Fruit fly (Drosophila melanogaster) whole organism, embryonic: ENCODE measurements around the gene SP555.

Experiments
- C15 ChIP-seq: fragments of 200-800 bp; sonication (Bioruptor generic); IDR thresholded peaks from 3 replicates; pipeline ENCODE4 v1.3.6; 2022; ENCODE audit warnings: missing biosample characterization, missing genetic modification characterization
- CG10366 ChIP-seq: fragments of 200-800 bp; sonication (Bioruptor generic); IDR thresholded peaks from 2 replicates; pipeline ENCODE4 v1.3.6; 2022; ENCODE audit warnings: missing biosample characterization, missing genetic modification characterization
- CG10543 ChIP-seq: fragments of 200-800 bp; sonication (Bioruptor generic); optimal IDR thresholded peaks from 3 replicates; lab custom pipeline; 2017; ENCODE audit warnings: missing biosample characterization, mild to moderate bottlenecking, missing genetic modification characterization, moderate library complexity
- CG11696 ChIP-seq: fragments of 200-800 bp; sonication (Bioruptor generic); IDR thresholded peaks from 2 replicates; pipeline ENCODE4 v1.3.6; 2022; ENCODE audit warnings: missing biosample characterization, missing genetic modification characterization
- CG12104 ChIP-seq: fragments of 200-800 bp; sonication (Bioruptor generic); optimal IDR thresholded peaks from 3 replicates; lab custom pipeline; 2016; ENCODE audit warnings: missing biosample characterization, missing genetic modification characterization
- CG14014 ChIP-seq: fragments of 200-800 bp; sonication (Bioruptor generic); IDR thresholded peaks from 2 replicates; pipeline ENCODE4 v1.3.6; 2022; ENCODE audit warnings: missing biosample characterization, missing genetic modification characterization
- CG1602 ChIP-seq: fragments of 200-800 bp; sonication (Bioruptor generic); optimal IDR thresholded peaks from 3 replicates; lab custom pipeline; 2016; ENCODE audit warnings: missing biosample characterization, missing genetic modification characterization
- CG17568 ChIP-seq: fragments of 200-800 bp; sonication (Bioruptor generic); optimal IDR thresholded peaks from 2 replicates; lab custom pipeline; 2018; ENCODE audit warnings: missing biosample characterization, mild to moderate bottlenecking, missing genetic modification characterization, moderate library complexity
- CG17612 ChIP-seq: fragments of 200-800 bp; sonication (Bioruptor generic); IDR thresholded peaks from 2 replicates; pipeline ENCODE4 v1.3.6; 2022; ENCODE audit warnings: missing biosample characterization, missing genetic modification characterization
- CG18011 ChIP-seq: fragments of 200-800 bp; sonication (Bioruptor generic); optimal IDR thresholded peaks from 2 replicates; lab custom pipeline; 2017; ENCODE audit warnings: missing biosample characterization, missing genetic modification characterization, mild to moderate bottlenecking, moderate library complexity, missing genotype
- CG18476 ChIP-seq: fragments of 200-800 bp; sonication (Bioruptor generic); optimal IDR thresholded peaks from 2 replicates; lab custom pipeline; 2016; ENCODE audit warnings: missing biosample characterization, mild to moderate bottlenecking, missing genetic modification characterization
- CG18619 ChIP-seq: fragments of 200-800 bp; sonication (Bioruptor generic); optimal IDR thresholded peaks from 3 replicates; lab custom pipeline; 2017; ENCODE audit warnings: missing biosample characterization, mild to moderate bottlenecking, missing genetic modification characterization
- CG2116 ChIP-seq: fragments of 200-800 bp; sonication (Bioruptor generic); optimal IDR thresholded peaks from 3 replicates; lab custom pipeline; 2018; ENCODE audit warnings: missing biosample characterization, mild to moderate bottlenecking, missing genetic modification characterization
- CG30020 ChIP-seq: fragments of 200-800 bp; optimal IDR thresholded peaks from 2 replicates; lab custom pipeline; 2019; ENCODE audit warnings: missing biosample characterization, mild to moderate bottlenecking, missing genetic modification characterization, moderate library complexity
- CG32532 ChIP-seq: fragments of 200-800 bp; sonication (Bioruptor generic); IDR thresholded peaks from 2 replicates; pipeline ENCODE4 v1.3.6; 2022; ENCODE audit warnings: missing biosample characterization, missing genetic modification characterization
- CG5245 ChIP-seq: fragments of 200-800 bp; sonication (Bioruptor generic); optimal IDR thresholded peaks from 3 replicates; lab custom pipeline; 2016; ENCODE audit warnings: missing biosample characterization, missing genetic modification characterization
- CG6683 ChIP-seq: fragments of 200-800 bp; sonication (Bioruptor generic); optimal IDR thresholded peaks from 2 replicates; lab custom pipeline; 2017; ENCODE audit warnings: missing biosample characterization, mild to moderate bottlenecking, missing genetic modification characterization, missing genetic modification reagents
- CG8388 ChIP-seq: fragments of 200-800 bp; sonication (Bioruptor generic); optimal IDR thresholded peaks from 2 replicates; lab custom pipeline; 2019; ENCODE audit warnings: missing biosample characterization, mild to moderate bottlenecking, missing genetic modification characterization, moderate library complexity
- CG9215 ChIP-seq: fragments of 200-800 bp; sonication (Bioruptor generic); IDR thresholded peaks from 2 replicates; pipeline ENCODE4 v1.3.6; 2022; ENCODE audit warnings: missing biosample characterization, missing genetic modification characterization
- CG9817 ChIP-seq: fragments of 200-800 bp; sonication (Bioruptor generic); optimal IDR thresholded peaks from 2 replicates; lab custom pipeline; 2018; ENCODE audit warnings: missing biosample characterization, mild to moderate bottlenecking, missing genetic modification characterization, moderate library complexity
- CHES-1-like ChIP-seq: fragments of 200-800 bp; sonication (Bioruptor generic); optimal IDR thresholded peaks from 2 replicates; lab custom pipeline; 2016; ENCODE audit warnings: missing biosample characterization, missing genetic modification characterization
- CoRest ChIP-seq: fragments of 200-800 bp; sonication (Bioruptor generic); optimal IDR thresholded peaks from 3 replicates; lab custom pipeline; 2018; ENCODE audit warnings: missing biosample characterization, mild to moderate bottlenecking, missing genetic modification characterization, moderate library complexity
- Deaf1 ChIP-seq: fragments of 200-800 bp; optimal IDR thresholded peaks from 3 replicates; lab custom pipeline; 2019; ENCODE audit warnings: missing biosample characterization, mild to moderate bottlenecking, missing genetic modification characterization, moderate library complexity
- Dll ChIP-seq: fragments of 200-800 bp; sonication (Bioruptor generic); IDR thresholded peaks from 4 replicates; pipeline ENCODE4 v1.3.6; 2022; ENCODE audit warnings: missing biosample characterization, missing genetic modification characterization; ENCODE audit not compliant: partially characterized antibody
- Eip74EF ChIP-seq, 2 experiments: fragments of 200-800 bp in 1 of 2; fragments of >200 bp in 1 of 2; sonication (Bioruptor generic) in 1 of 2; optimal IDR thresholded peaks; 2 replicates each; lab custom pipeline; 2017 to 2019; ENCODE audit warnings: missing biosample characterization in 2 of 2, missing genetic modification characterization in 2 of 2, mild to moderate bottlenecking in 1 of 2, moderate library complexity in 1 of 2
- Ets97D ChIP-seq: fragments of 200-800 bp; sonication (Bioruptor generic); optimal IDR thresholded peaks from 3 replicates; lab custom pipeline; 2016; ENCODE audit warnings: missing biosample characterization, missing genetic modification characterization
- GATAe ChIP-seq: fragments of 200-800 bp; sonication (Bioruptor generic); conservative IDR thresholded peaks from 2 replicates; pipeline ENCODE4 v1.3.6; 2022; ENCODE audit warnings: missing biosample characterization, missing genetic modification characterization
- Hmx ChIP-seq: fragments of 200-800 bp; sonication (Bioruptor generic); optimal IDR thresholded peaks from 2 replicates; lab custom pipeline; 2016; ENCODE audit warnings: missing biosample characterization, missing genetic modification characterization
- NFAT ChIP-seq: fragments of 200-800 bp; sonication (Bioruptor generic); IDR thresholded peaks from 2 replicates; pipeline ENCODE4 v1.3.6; 2022; ENCODE audit warnings: missing biosample characterization, missing genetic modification characterization
- Nf-YC ChIP-seq: fragments of 200-800 bp; optimal IDR thresholded peaks from 3 replicates; lab custom pipeline; 2019; ENCODE audit warnings: missing biosample characterization, mild to moderate bottlenecking, missing genetic modification characterization, moderate library complexity
- Poxn ChIP-seq: fragments of 200-800 bp; sonication (Bioruptor generic); IDR thresholded peaks from 2 replicates; pipeline ENCODE4 v1.3.6; 2022; ENCODE audit warnings: missing biosample characterization, missing genetic modification characterization
- Ssrp ChIP-seq: fragments of 200-800 bp; sonication (Bioruptor generic); optimal IDR thresholded peaks from 2 replicates; lab custom pipeline; 2018; ENCODE audit warnings: missing biosample characterization, mild to moderate bottlenecking, missing genetic modification characterization, moderate library complexity
- Taf1 ChIP-seq: fragments of 200-800 bp; sonication (Bioruptor generic); IDR thresholded peaks from 2 replicates; pipeline ENCODE4 v1.3.6; 2022; ENCODE audit warnings: missing biosample characterization, missing genetic modification characterization
- ac ChIP-seq: fragments of 200-800 bp; sonication (Bioruptor generic); optimal IDR thresholded peaks from 3 replicates; lab custom pipeline; 2017; ENCODE audit warnings: missing biosample characterization, mild to moderate bottlenecking, missing genetic modification characterization
- al ChIP-seq: fragments of 200-800 bp; sonication (Bioruptor generic); IDR thresholded peaks from 2 replicates; pipeline ENCODE4 v1.3.6; 2022; ENCODE audit warnings: missing biosample characterization, missing genetic modification characterization
- ap ChIP-seq: fragments of 200-800 bp; sonication (Bioruptor generic); IDR thresholded peaks from 2 replicates; pipeline ENCODE4 v1.3.6; 2022; ENCODE audit warnings: missing biosample characterization, missing genetic modification characterization
- ase ChIP-seq: fragments of 200-800 bp; sonication (Bioruptor generic); IDR thresholded peaks from 3 replicates; pipeline ENCODE4 v1.3.6; 2022; ENCODE audit warnings: missing biosample characterization, missing genetic modification characterization
- bcd ChIP-seq: fragments of 200-800 bp; sonication (Bioruptor generic); optimal IDR thresholded peaks from 2 replicates; lab custom pipeline; 2017; ENCODE audit warnings: missing biosample characterization, mild to moderate bottlenecking, missing genetic modification characterization
- cg ChIP-seq: fragments of 200-800 bp; sonication (Bioruptor generic); optimal IDR thresholded peaks from 3 replicates; lab custom pipeline; 2019; ENCODE audit warnings: missing biosample characterization, mild to moderate bottlenecking, missing genetic modification characterization, moderate library complexity
- dimm ChIP-seq: fragments of 200-800 bp; sonication (Bioruptor generic); IDR thresholded peaks from 2 replicates; pipeline ENCODE4 v1.3.6; 2022; ENCODE audit warnings: missing biosample characterization, missing genetic modification characterization
- dmrt99B ChIP-seq: fragments of 200-800 bp; sonication (Bioruptor generic); optimal IDR thresholded peaks from 2 replicates; lab custom pipeline; 2018; ENCODE audit warnings: missing biosample characterization, mild to moderate bottlenecking, missing genetic modification characterization, moderate library complexity
- fd64A ChIP-seq: fragments of 200-800 bp; sonication (Bioruptor generic); optimal IDR thresholded peaks from 3 replicates; lab custom pipeline; 2018; ENCODE audit warnings: missing biosample characterization, mild to moderate bottlenecking, missing genetic modification characterization
- jumu ChIP-seq: fragments of 200-800 bp; sonication (Bioruptor generic); optimal IDR thresholded peaks from 3 replicates; lab custom pipeline; 2016; ENCODE audit warnings: missing biosample characterization, missing genetic modification characterization
- mam ChIP-seq: fragments of 200-800 bp; sonication (Bioruptor generic); optimal IDR thresholded peaks from 3 replicates; lab custom pipeline; 2016; ENCODE audit warnings: missing biosample characterization, missing genetic modification characterization
- org-1 ChIP-seq: fragments of 200-800 bp; sonication (Bioruptor generic); optimal IDR thresholded peaks from 2 replicates; lab custom pipeline; 2017; ENCODE audit warnings: missing biosample characterization, missing genetic modification characterization
- pfk ChIP-seq: fragments of 200-800 bp; sonication (Bioruptor generic); optimal IDR thresholded peaks from 2 replicates; lab custom pipeline; 2018; ENCODE audit warnings: missing biosample characterization, mild to moderate bottlenecking, missing genetic modification characterization, moderate library complexity
- pum ChIP-seq: fragments of 200-800 bp; sonication (Bioruptor generic); optimal IDR thresholded peaks from 2 replicates; lab custom pipeline; 2016; ENCODE audit warnings: missing biosample characterization, missing genetic modification characterization
- seq ChIP-seq: fragments of 200-800 bp; sonication (Bioruptor generic); IDR thresholded peaks from 2 replicates; pipeline ENCODE4 v1.3.6; 2022; ENCODE audit warnings: missing biosample characterization, missing genetic modification characterization
- shn ChIP-seq: fragments of 200-800 bp; sonication (Bioruptor generic); optimal IDR thresholded peaks from 3 replicates; lab custom pipeline; 2016; ENCODE audit warnings: missing biosample characterization, missing genetic modification characterization
- slbo ChIP-seq: fragments of 200-800 bp; sonication (Bioruptor generic); IDR thresholded peaks from 2 replicates; pipeline ENCODE4 v1.3.6; 2022; ENCODE audit warnings: missing biosample characterization, missing genetic modification characterization

The SP555 gene

dm6 chr2L:5044892-5045619, 7.5 kb downstream of the SP555 start (continued):
- peak; percentile 15 for TF ChIP-seq CG2116 (GFP tag; lab: Kevin White, UChicago)
- no peak for TF ChIP-seq CG6683 (GFP tag; lab: Kevin White, UChicago)
- peak; percentile 42 for TF ChIP-seq pum
- no peak for TF ChIP-seq GATAe
- no peak for TF ChIP-seq CG17568
- TF ChIP-seq ap (GFP tag; lab: Robert Waterston, UW), result no peak
- peak; percentile 77 for TF ChIP-seq dmrt99B
- peak in 1 of 2 experiments; percentile 55 for TF ChIP-seq Eip74EF (GFP tag; optimal IDR thresholded peaks at IDR 0.05; lab: Kevin White, UChicago)
- peak; percentile 14 for TF ChIP-seq jumu (GFP tag; lab: Kevin White, UChicago)
- TF ChIP-seq Deaf1 (tag; lab: Kevin White, UChicago), result peak; percentile 6
- TF ChIP-seq NFAT (GFP tag; lab: Robert Waterston, UW), result peak; percentile 75
- peak; percentile 54 for TF ChIP-seq mam
- TF ChIP-seq fd64A, result no peak
- TF ChIP-seq CG8388 (GFP tag; lab: Kevin White, UChicago), result peak; percentile 30
- peak; percentile 73 for TF ChIP-seq seq (GFP tag; lab: Robert Waterston, UW)
- TF ChIP-seq Hmx (GFP tag; lab: Kevin White, UChicago), result no peak
- peak; percentile 41 for TF ChIP-seq CG12104 (GFP tag; lab: Kevin White, UChicago)
- peak; percentile 62 for TF ChIP-seq bcd
- TF ChIP-seq CG1602 (GFP tag; lab: Kevin White, UChicago), result peak; percentile 29
- no peak for TF ChIP-seq Dll (GFP tag; lab: Robert Waterston, UW)
- peak; percentile 33 for TF ChIP-seq shn (GFP tag; lab: Kevin White, UChicago)
- no peak for TF ChIP-seq Taf1 (GFP tag; lab: Robert Waterston, UW)
- TF ChIP-seq slbo (GFP tag; lab: Robert Waterston, UW), result peak; percentile 69
- TF ChIP-seq pfk (GFP tag; lab: Kevin White, UChicago), result no peak
- TF ChIP-seq C15 (GFP tag; lab: Robert Waterston, UW), result 0 out of 3 replicates have a peak, but pooled peaks have one; percentile 21
- TF ChIP-seq Ssrp (tag; lab: Kevin White, UChicago), result peak; percentile 46
- no peak for TF ChIP-seq al (GFP tag; lab: Robert Waterston, UW)
- TF ChIP-seq CoRest, result peak; percentile 49
- no peak for TF ChIP-seq CG5245 (GFP tag; lab: Kevin White, UChicago)
- peak; percentile 70 for TF ChIP-seq CG18619 (GFP tag; lab: Kevin White, UChicago)
- peak; percentile 23 for TF ChIP-seq CG18476 (GFP tag; lab: Kevin White, UChicago)
- peak; percentile 41; the same call in 1 of the 2 replicates for TF ChIP-seq CG11696 (GFP tag; lab: Robert Waterston, UW)
- TF ChIP-seq ac (GFP tag; lab: Kevin White, UChicago), result no peak
- no peak for TF ChIP-seq cg (GFP tag; lab: Kevin White, UChicago)
- TF ChIP-seq CG10543 (GFP tag; lab: Kevin White, UChicago), result no peak
- no peak for TF ChIP-seq CHES-1-like (GFP tag; lab: Kevin White, UChicago)
- TF ChIP-seq org-1 (GFP tag; lab: Kevin White, UChicago), result peak; percentile 29
- TF ChIP-seq CG10366 (GFP tag; lab: Robert Waterston, UW), result peak; percentile 47
- no peak for TF ChIP-seq CG30020
- TF ChIP-seq Poxn (GFP tag; lab: Robert Waterston, UW), result no peak
- peak; percentile 72 for TF ChIP-seq CG32532
- TF ChIP-seq CG9817, result no peak
- TF ChIP-seq CG14014, result peak; percentile 64; the same call in 1 of the 2 replicates
- peak; percentile 54; the same call in 2 of the 3 replicates for TF ChIP-seq ase (GFP tag; lab: Robert Waterston, UW)
- TF ChIP-seq CG9215 (GFP tag; lab: Robert Waterston, UW), result no peak
- no peak for TF ChIP-seq CG18011 (GFP tag; lab: Kevin White, UChicago)
- peak; percentile 43 for TF ChIP-seq Nf-YC (tag; lab: Kevin White, UChicago)
- TF ChIP-seq Ets97D (GFP tag; lab: Kevin White, UChicago), result no peak
- TF ChIP-seq CG17612 (GFP tag; lab: Robert Waterston, UW), result no peak
- peak; percentile 46 for TF ChIP-seq dimm (GFP tag; lab: Robert Waterston, UW)
